Fruit fly (Drosophila melanogaster): ENCODE data around the gene Cpr64Ac.

Cpr64Ac gene

dm6 chr3L:4239442-4240322 is 27.0 kb upstream of the Cpr64Ac start, which contains the start of gene Sqor (continued):
- TF ChIP-seq Abd-B (GFP tag; optimal IDR thresholded peaks at IDR 0.05) (peak; percentile 90), ci (GFP tag; IDR thresholded peaks at IDR 0.05) (peak; percentile 80), CG14667 (GFP tag; IDR thresholded peaks at IDR 0.05) (peak; percentile 63), zen (tag; optimal IDR thresholded peaks at IDR 0.05) (no peak), CG16779 (GFP tag; IDR thresholded peaks at IDR 0.05) (peak; percentile 71; the same call in 1 of the 2 replicates), Deaf1 (tag; optimal IDR thresholded peaks at IDR 0.05) (peak; percentile 55), pum (GFP tag; optimal IDR thresholded peaks at IDR 0.05) (peak; percentile 84), Asciz (GFP tag; optimal IDR thresholded peaks at IDR 0.05) (peak; percentile 82), Nf-YB (GFP tag; optimal IDR thresholded peaks at IDR 0.05) (peak; percentile 68), CG10366 (GFP tag; IDR thresholded peaks at IDR 0.05) (peak; percentile 82), phol (tag; optimal IDR thresholded peaks at IDR 0.05) (peak; percentile 74), Vsx1 (GFP tag; optimal IDR thresholded peaks at IDR 0.05) (no peak), CG43689 (GFP tag; IDR thresholded peaks at IDR 0.05) (no peak; the same call in 1 of the 2 replicates), lov (optimal IDR thresholded peaks at IDR 0.05) (no peak), lov (GFP tag; IDR thresholded peaks at IDR 0.05) (peak; percentile 59; the same call in 1 of the 3 replicates), ttk (GFP tag; IDR thresholded peaks at IDR 0.05) (peak; percentile 65), Gsc (GFP tag; IDR thresholded peaks at IDR 0.05) (no peak), tna (GFP tag; IDR thresholded peaks at IDR 0.05; ENCODE audit: partially characterized antibody) (no peak), Sox102F (GFP tag; optimal IDR thresholded peaks at IDR 0.05) (peak; percentile 89), Doc2 (GFP tag; IDR thresholded peaks at IDR 0.05) (peak; percentile 62), CG14710 (tag; optimal IDR thresholded peaks at IDR 0.05) (peak; percentile 21), Dfd (GFP tag; optimal IDR thresholded peaks at IDR 0.05) (no peak), Tbp (GFP tag; optimal IDR thresholded peaks at IDR 0.05) (no peak), wek (GFP tag; optimal IDR thresholded peaks at IDR 0.05) (peak; percentile 58), crol (GFP tag; IDR thresholded peaks at IDR 0.05) (no peak), Max (GFP tag; optimal IDR thresholded peaks at IDR 0.05) (peak; percentile 61), YL-1 (GFP tag; optimal IDR thresholded peaks at IDR 0.05) (peak; percentile 71), CG11695 (GFP tag; IDR thresholded peaks at IDR 0.05) (peak; percentile 85), D (optimal IDR thresholded peaks at IDR 0.05) (no peak), D (GFP tag; optimal IDR thresholded peaks at IDR 0.05) (peak; percentile 37), CHES-1-like (GFP tag; optimal IDR thresholded peaks at IDR 0.05) (peak; percentile 85), sd (tag; optimal IDR thresholded peaks at IDR 0.05) (peak; percentile 80), CG17186 (GFP tag; optimal IDR thresholded peaks at IDR 0.05) (peak; percentile 4), ash1 (GFP tag; optimal IDR thresholded peaks at IDR 0.05) (peak; percentile 57), CoRest (tag; optimal IDR thresholded peaks at IDR 0.05) (peak; percentile 91), CG18764 (GFP tag; optimal IDR thresholded peaks at IDR 0.05) (peak; percentile 54), oc (tag; optimal IDR thresholded peaks at IDR 0.05) (peak; percentile 83), B-H1 (GFP tag; IDR thresholded peaks at IDR 0.05) (peak; percentile 44), otp (GFP tag; IDR thresholded peaks at IDR 0.05) (peak; percentile 67), Ets65A (GFP tag) (peak; percentile 95), Dip3 (GFP tag; optimal IDR thresholded peaks at IDR 0.05) (peak; percentile 92), Mes4 (GFP tag; optimal IDR thresholded peaks at IDR 0.05) (peak; percentile 71), pb (GFP tag; optimal IDR thresholded peaks at IDR 0.05) (peak; percentile 88), chn (GFP tag; optimal IDR thresholded peaks at IDR 0.05) (peak; percentile 81), luna (GFP tag; optimal IDR thresholded peaks at IDR 0.05) (peak; percentile 72), Six4 (GFP tag; optimal IDR thresholded peaks at IDR 0.05) (peak; percentile 32), Lim3 (GFP tag; IDR thresholded peaks at IDR 0.05) (peak; percentile 38; the same call in 1 of the 2 replicates), sima (GFP tag; optimal IDR thresholded peaks at IDR 0.05) (peak; percentile 53), CG9437 (GFP tag; optimal IDR thresholded peaks at IDR 0.05) (peak; percentile 85), Ets97D (GFP tag; optimal IDR thresholded peaks at IDR 0.05) (peak; percentile 20)

Data from whole organism, embryonic.